Fruit fly (Drosophila melanogaster) ovary, adult (tissue): ENCODE measurements around the gene Lgr3.

Experiments
- CG17801 ChIP-seq: fragments of 200-800 bp; optimal IDR thresholded peaks from 2 replicates; lab custom pipeline; 2019; ENCODE audit warnings: missing biosample characterization, mild to moderate bottlenecking, missing genetic modification characterization, moderate library complexity; ENCODE audit not compliant: partially characterized antibody

Lgr3 gene

dm6 chr3R:25686698-25687420 is 21.2 kb downstream of the Lgr3 start, which contains the start of gene CLS:
Gene CLS (minus strand): TSS chr3R:25687370.
- TF ChIP-seq CG17801 (GFP tag; lab: Kevin White, UChicago), result no peak

dm6 chr3R:25694167-25694689 is 28.6 kb downstream of the Lgr3 start:
- no peak for TF ChIP-seq CG17801 (GFP tag; lab: Kevin White, UChicago)

- no peak for TF ChIP-seq CG17801 (GFP tag; lab: Kevin White, UChicago)
Observed at dm6 chr3R:25720024-25720574, 54.5 kb downstream of the Lgr3 start.

DNA sequence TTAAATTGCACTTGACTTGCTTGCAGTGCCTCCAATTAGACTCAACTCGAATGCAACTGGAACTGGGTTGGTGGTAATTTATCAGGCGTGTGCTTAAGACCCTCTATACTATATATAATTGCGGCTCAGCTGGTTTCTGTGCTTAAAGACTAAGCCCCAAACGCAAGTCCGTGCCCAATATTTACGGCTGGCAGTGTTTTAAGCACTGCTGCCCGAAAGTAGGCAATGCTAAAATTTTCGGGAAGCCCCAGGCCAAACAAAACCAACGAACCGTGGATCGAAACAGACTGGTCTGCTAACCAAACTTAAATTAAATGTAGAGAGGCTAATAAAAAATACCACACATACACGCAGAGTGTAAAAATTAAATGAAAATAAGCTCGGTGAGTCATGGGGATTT is 55.4 kb downstream of the Lgr3 start:
- TF ChIP-seq CG17801 (GFP tag; lab: Kevin White, UChicago), result no peak

- no peak for TF ChIP-seq CG17801 (GFP tag; lab: Kevin White, UChicago)
Observed at dm6 chr3R:25723795-25724194, 58.2 kb downstream of the Lgr3 start.
